Worm (Caenorhabditis elegans): ENCODE measurements around the gene mop-25.1.

ce11 chrX:4008922-4009321 lies 3.1 kb upstream of the mop-25.1 start:
- no peak for TF ChIP-seq ztf-23 (GFP tag; IDR thresholded peaks at IDR 0.05)
- TF ChIP-seq flt-1 (GFP tag; IDR thresholded peaks at IDR 0.05), result no peak
- TF ChIP-seq ref-1 (GFP tag; conservative IDR thresholded peaks at IDR 0.05), result no peak
- TF ChIP-seq cog-1 (tag; optimal IDR thresholded peaks at IDR 0.05), result no peak
- TF ChIP-seq ztf-29 (GFP tag; IDR thresholded peaks at IDR 0.05), result no peak
- no peak for TF ChIP-seq med-1 (GFP tag; optimal IDR thresholded peaks at IDR 0.05; ENCODE audit: insufficient read depth)
